Fruit fly (Drosophila melanogaster): ENCODE measurements around the gene Fibp.

Gene Fibp

dm6 chr3L:19817807-19818531 is at the start of gene Fibp, which contains the start of gene Deaf1:
TSS of gene Fibp (minus strand) at chr3L:19817967.
TSS of gene Deaf1 (plus strand) at chr3L:19818174.
- TF ChIP-seq CG15710 (tag; optimal IDR thresholded peaks at IDR 0.05) (peak; percentile 68), CG4496 (GFP tag; IDR thresholded peaks at IDR 0.05) (peak; percentile 66; the same call in 1 of the 3 replicates), CG10348 (GFP tag; IDR thresholded peaks at IDR 0.05) (no peak), CG8301 (tag; optimal IDR thresholded peaks at IDR 0.05) (peak; percentile 51), CG34367 (tag; optimal IDR thresholded peaks at IDR 0.05) (peak; percentile 53), fd96Ca (GFP tag; IDR thresholded peaks at IDR 0.05) (peak; percentile 45; the same call in 1 of the 3 replicates), Ets98B (GFP tag; IDR thresholded peaks at IDR 0.05) (no peak; the same call in 1 of the 2 replicates), CG9948 (tag; optimal IDR thresholded peaks at IDR 0.05) (peak; percentile 63), D1 (tag; optimal IDR thresholded peaks at IDR 0.05) (no peak), CG14655 (GFP tag; optimal IDR thresholded peaks at IDR 0.05) (no peak), CG12605 (GFP tag; IDR thresholded peaks at IDR 0.05) (no peak), CG32121 (GFP tag; IDR thresholded peaks at IDR 0.05) (0 out of 2 replicates have a peak, but pooled peaks have one; percentile 37), rn (GFP tag; IDR thresholded peaks at IDR 0.05) (0 out of 2 replicates have a peak, but pooled peaks have one; percentile 26), Snoo (tag; optimal IDR thresholded peaks at IDR 0.05) (peak; percentile 61), CG17806 (tag; optimal IDR thresholded peaks at IDR 0.05) (peak; percentile 51), EcR (GFP tag; optimal IDR thresholded peaks at IDR 0.05) (no peak)

- TF ChIP-seq gl (tag; optimal IDR thresholded peaks at IDR 0.05) (no peak), CG34367 (tag; optimal IDR thresholded peaks at IDR 0.05) (no peak), CG32121 (GFP tag; IDR thresholded peaks at IDR 0.05) (no peak), CG17806 (tag; optimal IDR thresholded peaks at IDR 0.05) (no peak), Pif1A (GFP tag; optimal IDR thresholded peaks at IDR 0.05) (no peak), Pif1B (GFP tag; optimal IDR thresholded peaks at IDR 0.05) (no peak), Snoo (tag; optimal IDR thresholded peaks at IDR 0.05) (no peak), CG8159 (tag; optimal IDR thresholded peaks at IDR 0.05) (no peak), CG13204 (GFP tag; optimal IDR thresholded peaks at IDR 0.05) (no peak), Ets98B (GFP tag; IDR thresholded peaks at IDR 0.05) (no peak), EcR (GFP tag; optimal IDR thresholded peaks at IDR 0.05) (no peak), CG8301 (tag; optimal IDR thresholded peaks at IDR 0.05) (no peak), CG14655 (GFP tag; optimal IDR thresholded peaks at IDR 0.05) (no peak), CG12605 (GFP tag; IDR thresholded peaks at IDR 0.05) (no peak), CG15710 (tag; optimal IDR thresholded peaks at IDR 0.05) (no peak), CG9948 (tag; optimal IDR thresholded peaks at IDR 0.05) (no peak), CG4496 (GFP tag; IDR thresholded peaks at IDR 0.05) (no peak), CG10348 (GFP tag; IDR thresholded peaks at IDR 0.05) (no peak), rn (GFP tag; IDR thresholded peaks at IDR 0.05) (no peak)
Measured at dm6 chr3L:19867238-19867637, 49.5 kb upstream of the Fibp start.

dm6 chr3L:19861215-19861614 is 43.4 kb upstream of the Fibp start:
- TF ChIP-seq Ets98B (GFP tag; IDR thresholded peaks at IDR 0.05) (peak; percentile 23; the same call in 1 of the 2 replicates), D1 (tag; optimal IDR thresholded peaks at IDR 0.05) (peak; percentile 23), CG4496 (GFP tag; IDR thresholded peaks at IDR 0.05) (0 out of 3 replicates have a peak, but pooled peaks have one; percentile 38), CG32121 (GFP tag; IDR thresholded peaks at IDR 0.05) (no peak), Pif1A (GFP tag; optimal IDR thresholded peaks at IDR 0.05) (no peak)

dm6 chr3L:19857923-19858490 is 40.2 kb upstream of the Fibp start:
- TF ChIP-seq rn (GFP tag; IDR thresholded peaks at IDR 0.05) (no peak), EcR (GFP tag; optimal IDR thresholded peaks at IDR 0.05) (peak; percentile 65)

- TF ChIP-seq gl (tag; optimal IDR thresholded peaks at IDR 0.05) (no peak), CG4496 (GFP tag; IDR thresholded peaks at IDR 0.05) (0 out of 3 replicates have a peak, but pooled peaks have one; percentile 22)
Measured at dm6 chr3L:19848080-19848479, 30.3 kb upstream of the Fibp start.

dm6 chr3L:19846960-19847359 is 29.2 kb upstream of the Fibp start:
- TF ChIP-seq Ets98B (GFP tag; IDR thresholded peaks at IDR 0.05) (0 out of 2 replicates have a peak, but pooled peaks have one; percentile 20), fd96Ca (GFP tag; IDR thresholded peaks at IDR 0.05) (no peak), rn (GFP tag; IDR thresholded peaks at IDR 0.05) (no peak), Snoo (tag; optimal IDR thresholded peaks at IDR 0.05) (no peak), CG9948 (tag; optimal IDR thresholded peaks at IDR 0.05) (no peak), Pif1B (GFP tag; optimal IDR thresholded peaks at IDR 0.05) (no peak), CG15710 (tag; optimal IDR thresholded peaks at IDR 0.05) (no peak), CG14655 (GFP tag; optimal IDR thresholded peaks at IDR 0.05) (no peak)

dm6 chr3L:19845907-19846301 is 28.1 kb upstream of the Fibp start:
- no peak for TF ChIP-seq CG8301 (tag; optimal IDR thresholded peaks at IDR 0.05)
- TF ChIP-seq Ets98B (GFP tag; IDR thresholded peaks at IDR 0.05): no peak
- TF ChIP-seq CG14655 (GFP tag; optimal IDR thresholded peaks at IDR 0.05): no peak
- TF ChIP-seq Pif1A (GFP tag; optimal IDR thresholded peaks at IDR 0.05): no peak
- TF ChIP-seq fd96Ca (GFP tag; IDR thresholded peaks at IDR 0.05): no peak
- TF ChIP-seq CG15710 (tag; optimal IDR thresholded peaks at IDR 0.05): no peak
- no peak for TF ChIP-seq CG8159 (tag; optimal IDR thresholded peaks at IDR 0.05)
- no peak for TF ChIP-seq CG34367 (tag; optimal IDR thresholded peaks at IDR 0.05)
- TF ChIP-seq CG32121 (GFP tag; IDR thresholded peaks at IDR 0.05): no peak
- TF ChIP-seq D1 (tag; optimal IDR thresholded peaks at IDR 0.05): no peak
